Worm (Caenorhabditis elegans) whole organism, early embryonic: Measurements from ENCODE around the gene srt-52.

ENCODE experiments used
- B0310.2 ChIP-seq: sonication (generic microtip); optimal IDR thresholded peaks from 2 replicates; lab custom pipeline; 2016; ENCODE audit warnings: mild to moderate bottlenecking, missing genetic modification characterization, missing compliant biosample characterization
- aly-1 ChIP-seq: sonication (generic microtip); optimal IDR thresholded peaks from 2 replicates; lab custom pipeline; 2016; ENCODE audit warnings: missing genetic modification characterization, missing compliant biosample characterization
- ceh-36 ChIP-seq: sonication (generic microtip); optimal IDR thresholded peaks from 2 replicates; lab custom pipeline; 2016; ENCODE audit warnings: missing genetic modification characterization, inconsistent platforms, missing compliant biosample characterization
- hmbx-1 ChIP-seq: sonication (generic microtip); optimal IDR thresholded peaks from 2 replicates; lab custom pipeline; 2016; ENCODE audit warnings: mild to moderate bottlenecking, missing genetic modification characterization, missing compliant biosample characterization
- hmg-4 ChIP-seq: fragments of 200-800 bp; sonication (Bioruptor generic); optimal IDR thresholded peaks from 2 replicates; lab custom pipeline; 2018; ENCODE audit warnings: mild to moderate bottlenecking, missing genetic modification characterization, missing compliant biosample characterization
- pes-1 ChIP-seq: fragments of 200-800 bp; sonication (Bioruptor generic); IDR thresholded peaks from 2 replicates; pipeline ENCODE4 v1.3.6; 2022; ENCODE audit warnings: missing genetic modification reagents, missing genetic modification characterization, missing compliant biosample characterization
- tra-4 ChIP-seq: sonication (generic microtip); optimal IDR thresholded peaks from 2 replicates; lab custom pipeline; 2017; ENCODE audit warnings: missing genetic modification characterization, missing compliant biosample characterization

The srt-52 gene

DNA sequence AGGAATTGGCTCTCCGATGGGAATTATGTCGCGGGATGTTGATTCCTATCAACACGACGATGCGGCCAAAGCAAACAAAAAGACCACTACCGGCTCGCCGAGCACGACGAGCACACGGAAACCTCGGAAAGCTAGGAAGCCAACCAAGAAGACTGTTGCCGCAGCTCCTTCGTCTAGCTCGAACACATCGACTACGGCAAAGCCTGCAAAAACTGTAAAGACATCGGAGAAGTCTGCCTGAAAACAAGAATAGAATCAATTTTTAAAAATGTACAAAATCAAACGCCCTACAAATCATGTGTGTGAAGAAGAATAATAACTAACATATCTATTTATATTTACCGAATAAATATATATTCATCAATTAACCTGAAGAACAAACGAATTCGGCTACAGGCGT is 49.6 kb downstream of the srt-52 start:
- TF ChIP-seq B0310.2 (no peak), ceh-36 (no peak), hmbx-1 (tag; lab: Kevin White, UChicago) (no peak), aly-1 (tag; lab: Kevin White, UChicago) (no peak), hmg-4 (no peak)

ce11 chrV:1335-1734 is 54.5 kb downstream of the srt-52 start, which contains the start of gene idpp-2:
TSS of gene idpp-2 (plus strand) at chrV:1635.
- TF ChIP-seq pes-1 (GFP tag; lab: Robert Waterston, UW), result no peak
- TF ChIP-seq ceh-36, result no peak
- no peak for TF ChIP-seq B0310.2
- no peak for TF ChIP-seq tra-4 (tag; lab: Kevin White, UChicago)
